Fruit fly (Drosophila melanogaster) whole organism, embryonic: ENCODE data around the gene CG32246.

Source experiments
- Atf-2 ChIP-seq: fragments of 200-800 bp; sonication (Bioruptor generic); optimal IDR thresholded peaks from 2 replicates; lab custom pipeline; 2016; ENCODE audit warnings: missing biosample characterization, missing genetic modification characterization
- CG10274 ChIP-seq: fragments of 200-800 bp; sonication (Bioruptor generic); optimal IDR thresholded peaks from 3 replicates; lab custom pipeline; 2017; ENCODE audit warnings: missing biosample characterization, mild to moderate bottlenecking, missing genetic modification characterization
- CG10366 ChIP-seq: fragments of 200-800 bp; sonication (Bioruptor generic); IDR thresholded peaks from 2 replicates; pipeline ENCODE4 v1.3.6; 2022; ENCODE audit warnings: missing biosample characterization, missing genetic modification characterization
- CG11695 ChIP-seq: fragments of 200-800 bp; sonication (Bioruptor generic); IDR thresholded peaks from 3 replicates; pipeline ENCODE4 v1.3.6; 2022; ENCODE audit warnings: missing biosample characterization, missing genetic modification characterization
- CG12236 ChIP-seq: fragments of 200-800 bp; sonication (Bioruptor generic); optimal IDR thresholded peaks from 2 replicates; lab custom pipeline; 2016; ENCODE audit warnings: missing biosample characterization, missing genetic modification characterization
- CG15011 ChIP-seq: fragments of 200-800 bp; sonication (Bioruptor generic); optimal IDR thresholded peaks from 3 replicates; lab custom pipeline; 2018; ENCODE audit warnings: missing biosample characterization, mild to moderate bottlenecking, missing genetic modification characterization
- CG1603 ChIP-seq: fragments of 200-800 bp; sonication (Bioruptor generic); optimal IDR thresholded peaks from 2 replicates; lab custom pipeline; 2019; ENCODE audit warnings: missing biosample characterization, mild to moderate bottlenecking, missing genetic modification characterization, moderate library complexity
- CG16815 ChIP-seq: fragments of 200-800 bp; sonication (Bioruptor generic); optimal IDR thresholded peaks from 3 replicates; lab custom pipeline; 2017; ENCODE audit warnings: missing biosample characterization, mild to moderate bottlenecking, missing genetic modification characterization
- CG18599 ChIP-seq: fragments of 200-800 bp; sonication (Bioruptor generic); optimal IDR thresholded peaks from 3 replicates; lab custom pipeline; 2017; ENCODE audit warnings: missing biosample characterization, missing genetic modification characterization, mild to moderate bottlenecking, moderate library complexity, missing genetic modification reagents
- CG2678 ChIP-seq: fragments of 200-800 bp; sonication (Bioruptor generic); optimal IDR thresholded peaks from 3 replicates; lab custom pipeline; 2019; ENCODE audit warnings: missing biosample characterization, mild to moderate bottlenecking, missing genetic modification characterization, moderate library complexity
- CG31388 ChIP-seq: fragments of 200-800 bp; sonication (Bioruptor generic); optimal IDR thresholded peaks from 2 replicates; lab custom pipeline; 2016; ENCODE audit warnings: missing biosample characterization, missing genetic modification characterization
- CG32767 ChIP-seq: fragments of 200-800 bp; sonication (Bioruptor generic); IDR thresholded peaks from 2 replicates; pipeline ENCODE4 v1.3.6; 2022; ENCODE audit warnings: missing biosample characterization, missing genetic modification characterization
- CG6791 ChIP-seq: fragments of 200-800 bp; sonication (Bioruptor generic); IDR thresholded peaks from 3 replicates; pipeline ENCODE4 v1.3.6; 2022; ENCODE audit warnings: missing biosample characterization, missing genetic modification characterization; ENCODE audit not compliant: partially characterized antibody
- CG7987 ChIP-seq: fragments of 200-800 bp; sonication (Bioruptor generic); optimal IDR thresholded peaks from 2 replicates; lab custom pipeline; 2018; ENCODE audit warnings: missing biosample characterization, mild to moderate bottlenecking, missing genetic modification characterization, moderate library complexity
- CG8281 ChIP-seq: fragments of 200-800 bp; sonication (Bioruptor generic); optimal IDR thresholded peaks from 2 replicates; lab custom pipeline; 2018; ENCODE audit warnings: missing biosample characterization, mild to moderate bottlenecking, missing genetic modification characterization, moderate library complexity
- CG8290 ChIP-seq, 3 experiments: fragments of 200-800 bp; sonication (Bioruptor generic); optimal IDR thresholded peaks; 2 replicates each; lab custom pipeline; 2016 to 2019; ENCODE audit warnings: missing biosample characterization in 3 of 3, missing genetic modification characterization in 3 of 3, mild to moderate bottlenecking in 2 of 3, moderate library complexity in 1 of 3
- CG9817 ChIP-seq: fragments of 200-800 bp; sonication (Bioruptor generic); optimal IDR thresholded peaks from 2 replicates; lab custom pipeline; 2018; ENCODE audit warnings: missing biosample characterization, mild to moderate bottlenecking, missing genetic modification characterization, moderate library complexity
- Chrac-16 ChIP-seq: fragments of 200-800 bp; sonication (Bioruptor generic); optimal IDR thresholded peaks from 3 replicates; lab custom pipeline; 2016; ENCODE audit warnings: missing biosample characterization, missing genetic modification characterization
- Deaf1 ChIP-seq: fragments of 200-800 bp; optimal IDR thresholded peaks from 3 replicates; lab custom pipeline; 2019; ENCODE audit warnings: missing biosample characterization, mild to moderate bottlenecking, missing genetic modification characterization, moderate library complexity
- Fer2 ChIP-seq: fragments of 200-800 bp; sonication (Bioruptor generic); optimal IDR thresholded peaks from 2 replicates; lab custom pipeline; 2018; ENCODE audit warnings: missing biosample characterization, mild to moderate bottlenecking, missing genetic modification characterization, moderate library complexity
- HmgD ChIP-seq: fragments of 200-800 bp; sonication (Bioruptor generic); optimal IDR thresholded peaks from 3 replicates; lab custom pipeline; 2016; ENCODE audit warnings: missing biosample characterization, missing genetic modification characterization
- Jarid2 ChIP-seq: fragments of 200-800 bp; sonication (Bioruptor generic); optimal IDR thresholded peaks from 3 replicates; lab custom pipeline; 2017; ENCODE audit warnings: mild to moderate bottlenecking, missing biosample characterization, missing genetic modification reagents, missing genetic modification characterization
- MBD-R2 ChIP-seq: fragments of 200-800 bp; sonication (Bioruptor generic); IDR thresholded peaks from 2 replicates; pipeline ENCODE4 v1.3.6; 2022; ENCODE audit warnings: missing biosample characterization, missing genetic modification characterization
- Nf-YA ChIP-seq: fragments of 200-800 bp; sonication (Bioruptor generic); IDR thresholded peaks from 2 replicates; pipeline ENCODE4 v1.3.6; 2022; ENCODE audit warnings: missing biosample characterization, missing genetic modification characterization
- Ravus ChIP-seq: fragments of 200-800 bp; sonication (Bioruptor generic); IDR thresholded peaks from 2 replicates; pipeline ENCODE4 v1.3.6; 2022; ENCODE audit warnings: missing biosample characterization, missing genetic modification characterization
- Sox102F ChIP-seq: fragments of 200-800 bp; sonication (Bioruptor generic); optimal IDR thresholded peaks from 2 replicates; lab custom pipeline; 2018; ENCODE audit warnings: missing biosample characterization, mild to moderate bottlenecking, missing genetic modification characterization, moderate library complexity
- Sry-δ ChIP-seq: fragments of 200-800 bp; sonication (Bioruptor generic); optimal IDR thresholded peaks from 2 replicates; lab custom pipeline; 2016; ENCODE audit warnings: missing biosample characterization, missing genetic modification characterization
- Trl ChIP-seq, 3 experiments: fragments of >200 bp in 2 of 3; fragments of 200-800 bp in 1 of 3; sonication (Bioruptor generic) in 1 of 3; optimal IDR thresholded peaks; 2 replicates in 1 of 3; 3 replicates in 2 of 3; lab custom pipeline; 2016 to 2017; ENCODE audit warnings: missing biosample characterization in 1 of 3, missing genetic modification characterization in 1 of 3
- br ChIP-seq: fragments of >200 bp; optimal IDR thresholded peaks from 2 replicates; lab custom pipeline; 2017
- caup ChIP-seq: fragments of 200-800 bp; sonication (Bioruptor generic); optimal IDR thresholded peaks from 3 replicates; lab custom pipeline; 2017; ENCODE audit warnings: missing biosample characterization, mild to moderate bottlenecking, missing genetic modification characterization, moderate library complexity; ENCODE audit not compliant: severe bottlenecking
- cg ChIP-seq: fragments of 200-800 bp; sonication (Bioruptor generic); optimal IDR thresholded peaks from 3 replicates; lab custom pipeline; 2019; ENCODE audit warnings: missing biosample characterization, mild to moderate bottlenecking, missing genetic modification characterization, moderate library complexity
- chif ChIP-seq, 2 experiments: fragments of 200-800 bp; sonication (Bioruptor generic); optimal IDR thresholded peaks; 3 replicates each; lab custom pipeline; 2016; ENCODE audit warnings: missing biosample characterization in 2 of 2, missing genetic modification characterization in 2 of 2
- gcm ChIP-seq: fragments of 200-800 bp; sonication (Bioruptor generic); optimal IDR thresholded peaks from 2 replicates; lab custom pipeline; 2019; ENCODE audit warnings: missing biosample characterization, mild to moderate bottlenecking, missing genetic modification characterization, moderate library complexity
- grau ChIP-seq: fragments of 200-800 bp; optimal IDR thresholded peaks from 3 replicates; lab custom pipeline; 2019; ENCODE audit warnings: missing biosample characterization, mild to moderate bottlenecking, missing genetic modification characterization, moderate library complexity
- gt ChIP-seq: fragments of 200-800 bp; sonication (Bioruptor generic); IDR thresholded peaks from 2 replicates; pipeline ENCODE4 v1.3.6; 2022; ENCODE audit warnings: missing biosample characterization, missing genetic modification characterization
- ind ChIP-seq: fragments of 200-800 bp; sonication (Bioruptor generic); optimal IDR thresholded peaks from 3 replicates; lab custom pipeline; 2016; ENCODE audit warnings: missing biosample characterization, missing genetic modification characterization
- kah ChIP-seq: fragments of 200-800 bp; sonication (Bioruptor generic); optimal IDR thresholded peaks from 2 replicates; lab custom pipeline; 2018; ENCODE audit warnings: missing biosample characterization, mild to moderate bottlenecking, missing genetic modification characterization
- kay ChIP-seq: fragments of 200-800 bp; sonication (Bioruptor generic); optimal IDR thresholded peaks from 2 replicates; lab custom pipeline; 2016; ENCODE audit warnings: missing biosample characterization, missing genetic modification characterization
- knrl ChIP-seq: fragments of 200-800 bp; sonication (Bioruptor generic); IDR thresholded peaks from 3 replicates; pipeline ENCODE4 v1.3.6; 2022; ENCODE audit warnings: missing biosample characterization, missing genetic modification characterization; ENCODE audit not compliant: partially characterized antibody
- lmd ChIP-seq: fragments of 200-800 bp; sonication (Bioruptor generic); IDR thresholded peaks from 2 replicates; pipeline ENCODE4 v1.3.6; 2022; ENCODE audit warnings: missing biosample characterization, missing genetic modification characterization
- luna ChIP-seq: fragments of 200-800 bp; sonication (Bioruptor generic); optimal IDR thresholded peaks from 2 replicates; lab custom pipeline; 2016; ENCODE audit warnings: missing biosample characterization, missing genetic modification characterization
- nmo ChIP-seq: fragments of 200-800 bp; sonication (Bioruptor generic); optimal IDR thresholded peaks from 2 replicates; lab custom pipeline; 2018; ENCODE audit warnings: missing biosample characterization, mild to moderate bottlenecking, missing genetic modification characterization, moderate library complexity
- pros ChIP-seq: fragments of 200-800 bp; sonication (Bioruptor generic); optimal IDR thresholded peaks from 3 replicates; lab custom pipeline; 2019; ENCODE audit warnings: missing biosample characterization, mild to moderate bottlenecking, missing genetic modification characterization, moderate library complexity
- psq ChIP-seq: fragments of 200-800 bp; sonication (Bioruptor generic); optimal IDR thresholded peaks from 2 replicates; lab custom pipeline; 2017; ENCODE audit warnings: missing biosample characterization, missing genetic modification characterization
- slou ChIP-seq: fragments of 200-800 bp; sonication (Bioruptor generic); optimal IDR thresholded peaks from 3 replicates; lab custom pipeline; 2016; ENCODE audit warnings: missing biosample characterization, missing genetic modification characterization
- sqz ChIP-seq: fragments of 200-800 bp; sonication (Bioruptor generic); optimal IDR thresholded peaks from 3 replicates; lab custom pipeline; 2018; ENCODE audit warnings: missing biosample characterization, mild to moderate bottlenecking, missing genetic modification characterization
- vvl ChIP-seq: fragments of 200-800 bp; sonication (Bioruptor generic); IDR thresholded peaks from 2 replicates; pipeline ENCODE4 v1.3.6; 2022; ENCODE audit warnings: missing biosample characterization, missing genetic modification characterization
- zen2 ChIP-seq: fragments of 200-800 bp; sonication (Bioruptor generic); IDR thresholded peaks from 3 replicates; pipeline ENCODE4 v1.3.6; 2022; ENCODE audit warnings: missing biosample characterization, missing genetic modification characterization; ENCODE audit not compliant: partially characterized antibody

CG32246 gene

DNA sequence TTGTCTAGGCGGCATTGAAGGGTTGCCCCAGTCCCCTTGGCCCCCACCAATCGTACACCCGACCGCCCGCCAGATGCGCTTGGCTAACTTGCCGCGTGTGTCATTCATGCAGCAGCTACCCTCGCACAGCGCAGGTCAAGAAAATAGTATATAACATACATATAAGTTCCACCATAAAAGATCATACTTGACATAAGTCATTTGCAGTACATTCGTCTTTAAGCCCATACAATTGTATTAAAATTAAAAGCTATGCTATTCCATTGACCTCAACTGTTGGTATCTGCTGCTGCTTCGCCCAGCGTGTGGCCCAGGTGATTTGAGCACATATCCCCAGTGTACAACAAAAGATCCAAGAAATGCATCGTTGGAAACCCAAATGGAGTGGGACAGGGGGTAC is 9.7 kb upstream of the CG32246 start (continued):
- TF ChIP-seq CG8290 (GFP tag; optimal IDR thresholded peaks at IDR 0.05; lab: Kevin White, UChicago) (peak; percentile 68), CG8290 (tag; optimal IDR thresholded peaks at IDR 0.05; lab: Kevin White, UChicago) (peak in 1 of 2 experiments; percentile 57), CG12236 (GFP tag; lab: Kevin White, UChicago) (peak; percentile 58), kah (GFP tag; lab: Kevin White, UChicago) (no peak), MBD-R2 (GFP tag; lab: Robert Waterston, UW) (peak; percentile 28; the same call in 1 of the 2 replicates), Trl (optimal IDR thresholded peaks at IDR 0.05; lab: Kevin White, UChicago) (no peak), Trl (GFP tag; optimal IDR thresholded peaks at IDR 0.05; lab: Kevin White, UChicago) (peak; percentile 70)
- TF ChIP-seq, all 482 proteins: peak for 306

DNA sequence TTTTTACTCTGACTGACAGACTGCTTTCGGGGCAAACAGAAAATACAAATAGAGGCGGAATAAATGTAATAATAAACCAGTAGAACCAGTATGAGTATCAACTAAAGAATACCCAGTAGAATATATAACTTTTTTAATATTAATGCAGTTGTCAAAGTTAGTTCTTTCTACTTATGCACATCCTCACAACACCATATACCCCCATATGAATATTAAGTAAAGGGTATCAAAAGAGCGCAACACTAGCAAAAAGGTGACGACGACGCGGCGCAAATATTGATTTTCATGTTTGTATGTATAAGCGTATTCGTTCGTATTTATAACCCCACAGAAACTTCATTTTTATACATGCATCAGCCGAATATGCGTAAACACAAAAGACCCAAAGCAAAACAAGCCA is 7.9 kb upstream of the CG32246 start:
- peak; percentile 31 for TF ChIP-seq cg (GFP tag; lab: Kevin White, UChicago)
- peak; percentile 81 for TF ChIP-seq CG8281 (tag; lab: Kevin White, UChicago)
- peak; percentile 68 for TF ChIP-seq Ravus (GFP tag; lab: Robert Waterston, UW)
- TF ChIP-seq chif (GFP tag; optimal IDR thresholded peaks at IDR 0.05; lab: Kevin White, UChicago), result peak; percentile 90 to 91
- TF ChIP-seq caup, result peak; percentile 91
- peak; percentile 78 for TF ChIP-seq Fer2 (tag; lab: Kevin White, UChicago)
- peak; percentile 79 for TF ChIP-seq CG16815
- peak; percentile 90 for TF ChIP-seq grau (tag; lab: Kevin White, UChicago)
- peak; percentile 88 for TF ChIP-seq CG10274
- peak; percentile 60 for TF ChIP-seq Sry-δ
- peak; percentile 96 for TF ChIP-seq Sox102F (GFP tag; lab: Kevin White, UChicago)
- peak; percentile 94 for TF ChIP-seq lmd (GFP tag; lab: Robert Waterston, UW)
- TF ChIP-seq Jarid2 (GFP tag; lab: Kevin White, UChicago), result peak; percentile 84
- peak; percentile 88 for TF ChIP-seq CG15011
- peak; percentile 85 for TF ChIP-seq CG31388 (GFP tag; lab: Kevin White, UChicago)
- no peak for TF ChIP-seq zen2 (GFP tag; lab: Robert Waterston, UW)
- peak; percentile 95 for TF ChIP-seq CG18599 (GFP tag; lab: Kevin White, UChicago)
- peak; percentile 72 for TF ChIP-seq CG9817 (tag; lab: Kevin White, UChicago)
- TF ChIP-seq slou (GFP tag; lab: Kevin White, UChicago), result peak; percentile 87
- TF ChIP-seq ind, result peak; percentile 93
- peak; percentile 95 for TF ChIP-seq CG11695 (GFP tag; lab: Robert Waterston, UW)
- no peak for TF ChIP-seq pros (GFP tag; lab: Kevin White, UChicago)
- peak; percentile 93 for TF ChIP-seq Nf-YA (GFP tag; lab: Robert Waterston, UW)
- peak; percentile 98 for TF ChIP-seq vvl (GFP tag; lab: Robert Waterston, UW)
- peak; percentile 91 for TF ChIP-seq kay (GFP tag; lab: Kevin White, UChicago)
- TF ChIP-seq psq (GFP tag; lab: Kevin White, UChicago), result peak; percentile 79
- peak; percentile 88 for TF ChIP-seq gt
- TF ChIP-seq luna, result peak; percentile 66
- no peak for TF ChIP-seq CG6791 (GFP tag; lab: Robert Waterston, UW)
- peak; percentile 78 for TF ChIP-seq Atf-2 (GFP tag; lab: Kevin White, UChicago)
- no peak for TF ChIP-seq br (lab: Kevin White, UChicago)
- TF ChIP-seq CG32767 (GFP tag; lab: Robert Waterston, UW), result peak; percentile 93
- TF ChIP-seq CG7987 (GFP tag; lab: Kevin White, UChicago), result peak; percentile 87
- TF ChIP-seq CG1603 (tag; lab: Kevin White, UChicago), result peak; percentile 70
- peak; percentile 90 for TF ChIP-seq gcm (GFP tag; lab: Kevin White, UChicago)
- TF ChIP-seq Deaf1, result peak; percentile 76
- TF ChIP-seq Chrac-16 (GFP tag; lab: Kevin White, UChicago), result peak; percentile 83
- peak; percentile 96 for TF ChIP-seq CG2678
- peak; percentile 91 for TF ChIP-seq CG10366 (GFP tag; lab: Robert Waterston, UW)
- TF ChIP-seq HmgD (GFP tag; lab: Kevin White, UChicago), result peak; percentile 2
- TF ChIP-seq knrl (GFP tag; lab: Robert Waterston, UW), result no peak
- TF ChIP-seq sqz (GFP tag; lab: Kevin White, UChicago), result peak; percentile 85
- TF ChIP-seq nmo, result peak; percentile 95
